Fruit fly (Drosophila melanogaster) whole organism, embryonic: ENCODE measurements around the gene Srp9.

Experiments used
- Awh ChIP-seq: fragments of 200-800 bp; sonication (Bioruptor generic); IDR thresholded peaks from 2 replicates; pipeline ENCODE4, ENCODE4 v1.3.6; 2022; ENCODE audit warnings: missing biosample characterization, missing genetic modification characterization
- BEAF-32 ChIP-seq: fragments of 200-800 bp; sonication (Bioruptor generic); optimal IDR thresholded peaks from 3 replicates; lab custom pipeline; 2017; ENCODE audit warnings: missing biosample characterization, missing genetic modification characterization, mild to moderate bottlenecking, moderate library complexity, missing genetic modification reagents
- CG14965 ChIP-seq: fragments of 200-800 bp; sonication (Bioruptor generic); optimal IDR thresholded peaks from 2 replicates; lab custom pipeline; 2016; ENCODE audit warnings: missing biosample characterization, missing genetic modification characterization, borderline replicate concordance
- CG17912 ChIP-seq: fragments of 200-800 bp; sonication (Bioruptor generic); optimal IDR thresholded peaks from 2 replicates; lab custom pipeline; 2018; ENCODE audit warnings: missing biosample characterization, mild to moderate bottlenecking, missing genetic modification characterization
- CG2116 ChIP-seq: fragments of 200-800 bp; sonication (Bioruptor generic); optimal IDR thresholded peaks from 3 replicates; lab custom pipeline; 2018; ENCODE audit warnings: missing biosample characterization, mild to moderate bottlenecking, missing genetic modification characterization
- CG2199 ChIP-seq: fragments of 200-800 bp; sonication (Bioruptor generic); IDR thresholded peaks from 3 replicates; pipeline ENCODE4 v1.3.6; 2022; ENCODE audit warnings: missing biosample characterization, missing genetic modification characterization
- CG31388 ChIP-seq: fragments of 200-800 bp; sonication (Bioruptor generic); optimal IDR thresholded peaks from 2 replicates; lab custom pipeline; 2016; ENCODE audit warnings: missing biosample characterization, missing genetic modification characterization
- CG7271 ChIP-seq: fragments of 200-800 bp; sonication (Bioruptor generic); optimal IDR thresholded peaks from 2 replicates; lab custom pipeline; 2018; ENCODE audit warnings: missing biosample characterization, mild to moderate bottlenecking, missing genetic modification characterization, moderate library complexity
- CG7745 ChIP-seq: fragments of 200-800 bp; sonication (Bioruptor generic); optimal IDR thresholded peaks from 2 replicates; lab custom pipeline; 2018; ENCODE audit warnings: missing biosample characterization, mild to moderate bottlenecking, missing genetic modification characterization, moderate library complexity
- CoRest ChIP-seq: fragments of 200-800 bp; sonication (Bioruptor generic); optimal IDR thresholded peaks from 3 replicates; lab custom pipeline; 2018; ENCODE audit warnings: missing biosample characterization, mild to moderate bottlenecking, missing genetic modification characterization, moderate library complexity
- Doc3 ChIP-seq: fragments of 200-800 bp; sonication (Bioruptor generic); IDR thresholded peaks from 3 replicates; pipeline ENCODE4 v1.3.6; 2022; ENCODE audit warnings: missing biosample characterization, missing genetic modification characterization; ENCODE audit not compliant: partially characterized antibody
- Dp ChIP-seq: fragments of 200-800 bp; sonication (Bioruptor generic); optimal IDR thresholded peaks from 2 replicates; lab custom pipeline; 2018; ENCODE audit warnings: missing biosample characterization, mild to moderate bottlenecking, missing genetic modification characterization, moderate library complexity
- E2f2 ChIP-seq: fragments of 200-800 bp; sonication (Bioruptor generic); IDR thresholded peaks from 2 replicates; pipeline ENCODE4 v1.3.6; 2022; ENCODE audit warnings: missing biosample characterization, missing genetic modification characterization
- Gsc ChIP-seq: fragments of 200-800 bp; sonication (Bioruptor generic); IDR thresholded peaks from 2 replicates; pipeline ENCODE4 v1.3.6; 2022; ENCODE audit warnings: missing biosample characterization, missing genetic modification characterization
- H15 ChIP-seq: fragments of 200-800 bp; sonication (Bioruptor generic); IDR thresholded peaks from 3 replicates; pipeline ENCODE4 v1.3.6; 2022; ENCODE audit warnings: missing biosample characterization, missing genetic modification characterization
- Meics ChIP-seq: fragments of 200-800 bp; sonication (Bioruptor generic); optimal IDR thresholded peaks from 2 replicates; lab custom pipeline; 2017; ENCODE audit warnings: missing biosample characterization, mild to moderate bottlenecking, missing genetic modification characterization
- Mrtf ChIP-seq: fragments of 200-800 bp; sonication (Bioruptor generic); IDR thresholded peaks from 3 replicates; pipeline ENCODE4 v1.3.6; 2022; ENCODE audit warnings: missing biosample characterization, missing genetic modification characterization
- NFAT ChIP-seq: fragments of 200-800 bp; sonication (Bioruptor generic); IDR thresholded peaks from 2 replicates; pipeline ENCODE4 v1.3.6; 2022; ENCODE audit warnings: missing biosample characterization, missing genetic modification characterization
- Oaz ChIP-seq: fragments of 200-800 bp; sonication (Bioruptor generic); IDR thresholded peaks from 2 replicates; pipeline ENCODE4 v1.3.6; 2022; ENCODE audit warnings: missing biosample characterization, missing genetic modification characterization
- Pdp1 ChIP-seq, 2 experiments: fragments of 200-800 bp; sonication (Bioruptor generic); optimal IDR thresholded peaks; 3 replicates each; lab custom pipeline; 2016; ENCODE audit warnings: missing biosample characterization in 2 of 2, missing genetic modification characterization in 2 of 2, mild to moderate bottlenecking in 1 of 2, moderate library complexity in 1 of 2
- Sry-δ ChIP-seq: fragments of 200-800 bp; sonication (Bioruptor generic); optimal IDR thresholded peaks from 2 replicates; lab custom pipeline; 2016; ENCODE audit warnings: missing biosample characterization, missing genetic modification characterization
- Trl ChIP-seq, 3 experiments: fragments of >200 bp in 2 of 3; fragments of 200-800 bp in 1 of 3; sonication (Bioruptor generic) in 1 of 3; optimal IDR thresholded peaks; 2 replicates in 1 of 3; 3 replicates in 2 of 3; lab custom pipeline; 2016 to 2017; ENCODE audit warnings: missing biosample characterization in 1 of 3, missing genetic modification characterization in 1 of 3
- Xrp1 ChIP-seq: fragments of 200-800 bp; sonication (Bioruptor generic); IDR thresholded peaks from 2 replicates; pipeline ENCODE4 v1.3.6; 2022; ENCODE audit warnings: missing biosample characterization, missing genetic modification characterization
- cg ChIP-seq: fragments of 200-800 bp; sonication (Bioruptor generic); optimal IDR thresholded peaks from 3 replicates; lab custom pipeline; 2019; ENCODE audit warnings: missing biosample characterization, mild to moderate bottlenecking, missing genetic modification characterization, moderate library complexity
- chm ChIP-seq: fragments of 200-800 bp; sonication (Bioruptor generic); IDR thresholded peaks from 2 replicates; pipeline ENCODE4 v1.3.6; 2022; ENCODE audit warnings: missing biosample characterization, missing genetic modification characterization
- crol ChIP-seq: fragments of 200-800 bp; sonication (Bioruptor generic); IDR thresholded peaks from 2 replicates; pipeline ENCODE4 v1.3.6; 2022; ENCODE audit warnings: missing biosample characterization, missing genetic modification characterization
- crp ChIP-seq, 2 experiments: fragments of 200-800 bp; sonication (Bioruptor generic); optimal IDR thresholded peaks; 2 replicates in 1 of 2; 3 replicates in 1 of 2; lab custom pipeline; 2017; ENCODE audit warnings: missing biosample characterization in 2 of 2, missing genetic modification characterization in 2 of 2, mild to moderate bottlenecking in 1 of 2, moderate library complexity in 1 of 2
- disco-r ChIP-seq: fragments of 200-800 bp; sonication (Bioruptor generic); optimal IDR thresholded peaks from 2 replicates; lab custom pipeline; 2016; ENCODE audit warnings: missing biosample characterization, missing genetic modification characterization
- exex ChIP-seq: fragments of 200-800 bp; sonication (Bioruptor generic); optimal IDR thresholded peaks from 4 replicates; lab custom pipeline; 2018; ENCODE audit warnings: missing biosample characterization, mild to moderate bottlenecking, missing genetic modification characterization, moderate library complexity
- gcm ChIP-seq: fragments of 200-800 bp; sonication (Bioruptor generic); optimal IDR thresholded peaks from 2 replicates; lab custom pipeline; 2019; ENCODE audit warnings: missing biosample characterization, mild to moderate bottlenecking, missing genetic modification characterization, moderate library complexity
- hbn ChIP-seq: fragments of 200-800 bp; sonication (Bioruptor generic); IDR thresholded peaks from 2 replicates; pipeline ENCODE4 v1.3.6; 2022; ENCODE audit warnings: missing biosample characterization, missing genetic modification characterization; ENCODE audit not compliant: partially characterized antibody
- kni ChIP-seq: fragments of 200-800 bp; sonication (Bioruptor generic); optimal IDR thresholded peaks from 3 replicates; lab custom pipeline; 2017; ENCODE audit warnings: mild to moderate bottlenecking, missing biosample characterization, missing genetic modification reagents, missing genetic modification characterization
- nau ChIP-seq: fragments of 200-800 bp; sonication (Bioruptor generic); optimal IDR thresholded peaks from 3 replicates; lab custom pipeline; 2017; ENCODE audit warnings: missing biosample characterization, mild to moderate bottlenecking, missing genetic modification characterization, missing genetic modification reagents
- nmo ChIP-seq: fragments of 200-800 bp; sonication (Bioruptor generic); optimal IDR thresholded peaks from 2 replicates; lab custom pipeline; 2018; ENCODE audit warnings: missing biosample characterization, mild to moderate bottlenecking, missing genetic modification characterization, moderate library complexity
- otp ChIP-seq: fragments of 200-800 bp; sonication (Bioruptor generic); IDR thresholded peaks from 3 replicates; pipeline ENCODE4, ENCODE4 v1.3.6; 2022; ENCODE audit warnings: missing biosample characterization, missing genetic modification characterization
- pfk ChIP-seq: fragments of 200-800 bp; sonication (Bioruptor generic); optimal IDR thresholded peaks from 2 replicates; lab custom pipeline; 2018; ENCODE audit warnings: missing biosample characterization, mild to moderate bottlenecking, missing genetic modification characterization, moderate library complexity
- stwl ChIP-seq: fragments of 200-800 bp; sonication (Bioruptor generic); optimal IDR thresholded peaks from 3 replicates; lab custom pipeline; 2018; ENCODE audit warnings: missing biosample characterization, mild to moderate bottlenecking, missing genetic modification characterization, moderate library complexity
- sug ChIP-seq: fragments of 200-800 bp; optimal IDR thresholded peaks from 2 replicates; lab custom pipeline; 2019; ENCODE audit warnings: missing biosample characterization, mild to moderate bottlenecking, missing genetic modification characterization, moderate library complexity
- ttk ChIP-seq: fragments of 200-800 bp; sonication (Bioruptor generic); IDR thresholded peaks from 2 replicates; pipeline ENCODE4 v2.1.2; 2022; ENCODE audit warnings: missing biosample characterization, missing genetic modification characterization
- unc-4 ChIP-seq: fragments of 200-800 bp; sonication (Bioruptor generic); IDR thresholded peaks from 2 replicates; pipeline ENCODE4 v1.3.6; 2022; ENCODE audit warnings: missing biosample characterization, missing genetic modification characterization; ENCODE audit not compliant: partially characterized antibody
- zen ChIP-seq: fragments of 200-800 bp; sonication (Bioruptor generic); optimal IDR thresholded peaks from 3 replicates; lab custom pipeline; 2018; ENCODE audit warnings: missing biosample characterization, mild to moderate bottlenecking, missing genetic modification characterization, moderate library complexity

Srp9 gene

dm6 chr3L:7915808-7916619 lies 20.2 kb upstream of the Srp9 start (continued):
- TF ChIP-seq CG2116 (peak; percentile 28), CG7271 (no peak), BEAF-32 (GFP tag; lab: Kevin White, UChicago) (peak; percentile 23), Dp (peak; percentile 57), Sry-δ (GFP tag; lab: Kevin White, UChicago) (peak; percentile 12), Doc3 (peak; percentile 53; the same call in 2 of the 3 replicates), E2f2 (peak; percentile 64), nmo (GFP tag; lab: Kevin White, UChicago) (no peak), stwl (tag; lab: Kevin White, UChicago) (peak; percentile 98), crp (GFP tag; optimal IDR thresholded peaks at IDR 0.05; lab: Kevin White, UChicago) (peak in 1 of 2 experiments; percentile 50)

- TF ChIP-seq exex = peak; percentile 86
- no peak for TF ChIP-seq H15 (GFP tag; lab: Robert Waterston, UW)
- 0 out of 3 replicates have a peak, but pooled peaks have one; percentile 40 for TF ChIP-seq CG2199
- peak; percentile 32 for TF ChIP-seq sug
- TF ChIP-seq Mrtf = no peak
Measured at dm6 chr3L:7934200-7934599, 2.0 kb upstream of the Srp9 start.

dm6 chr3L:7934857-7935256 lies 1.3 kb upstream of the Srp9 start:
- TF ChIP-seq Trl (optimal IDR thresholded peaks at IDR 0.05; lab: Kevin White, UChicago) = peak in 1 of 2 experiments; percentile 21
- no peak for TF ChIP-seq Trl (GFP tag; optimal IDR thresholded peaks at IDR 0.05; lab: Kevin White, UChicago)
- TF ChIP-seq pfk (GFP tag; lab: Kevin White, UChicago) = no peak
- TF ChIP-seq CG7745 (tag; lab: Kevin White, UChicago) = peak; percentile 45
- peak; percentile 41; the same call in 2 of the 3 replicates for TF ChIP-seq CG2199
- TF ChIP-seq zen = no peak
- no peak for TF ChIP-seq CG14965 (GFP tag; lab: Kevin White, UChicago)
- TF ChIP-seq CG17912 (GFP tag; lab: Kevin White, UChicago) = no peak
- peak; percentile 23 for TF ChIP-seq gcm (GFP tag; lab: Kevin White, UChicago)
- TF ChIP-seq Pdp1 (GFP tag; optimal IDR thresholded peaks at IDR 0.05; lab: Kevin White, UChicago) = peak in 1 of 2 experiments; percentile 24
- no peak for TF ChIP-seq nau (GFP tag; lab: Kevin White, UChicago)
- peak; percentile 80 for TF ChIP-seq exex

- TF ChIP-seq chm (GFP tag; lab: Robert Waterston, UW) (peak; percentile 45; the same call in 1 of the 2 replicates), cg (GFP tag; lab: Kevin White, UChicago) (peak; percentile 65), CG14965 (GFP tag; lab: Kevin White, UChicago) (no peak), crol (GFP tag; lab: Robert Waterston, UW) (peak; percentile 41), otp (no peak), Pdp1 (GFP tag; optimal IDR thresholded peaks at IDR 0.05; lab: Kevin White, UChicago) (peak in 1 of 2 experiments; percentile 49), hbn (no peak), NFAT (no peak), CoRest (tag; lab: Kevin White, UChicago) (no peak), Xrp1 (GFP tag; lab: Robert Waterston, UW) (no peak), Oaz (GFP tag; lab: Robert Waterston, UW) (no peak), crp (GFP tag; optimal IDR thresholded peaks at IDR 0.05; lab: Kevin White, UChicago) (no peak), CG31388 (no peak), kni (GFP tag; lab: Kevin White, UChicago) (no peak), Awh (GFP tag; lab: Robert Waterston, UW) (no peak), Meics (GFP tag; lab: Kevin White, UChicago) (no peak), Trl (optimal IDR thresholded peaks at IDR 0.05; lab: Kevin White, UChicago) (peak; percentile 19 to 39), Trl (GFP tag; optimal IDR thresholded peaks at IDR 0.05; lab: Kevin White, UChicago) (no peak), disco-r (no peak), ttk (GFP tag; lab: Robert Waterston, UW) (0 out of 2 replicates have a peak, but pooled peaks have one; percentile 9), Gsc (no peak), unc-4 (GFP tag; lab: Robert Waterston, UW) (0 out of 2 replicates have a peak, but pooled peaks have one; percentile 3)
Measured at dm6 chr3L:7935409-7935932, 702 bp upstream of the Srp9 start.
